Fruit fly (Drosophila melanogaster): ENCODE results near the gene DCTN6-p27.

Gene DCTN6-p27

dm6 chr2L:19138361-19139041 is 6.4 kb downstream of the DCTN6-p27 start:
- TF ChIP-seq CG17806 (tag; optimal IDR thresholded peaks at IDR 0.05) (peak; percentile 17), rn (GFP tag; IDR thresholded peaks at IDR 0.05) (no peak), CG10348 (GFP tag; IDR thresholded peaks at IDR 0.05) (no peak), CG34367 (tag; optimal IDR thresholded peaks at IDR 0.05) (no peak), EcR (GFP tag; optimal IDR thresholded peaks at IDR 0.05) (peak; percentile 94), Ets98B (GFP tag; IDR thresholded peaks at IDR 0.05) (no peak), CG15710 (tag; optimal IDR thresholded peaks at IDR 0.05) (peak; percentile 13), CG14655 (GFP tag; optimal IDR thresholded peaks at IDR 0.05) (no peak), fd96Ca (GFP tag; IDR thresholded peaks at IDR 0.05) (no peak), CG13204 (GFP tag; optimal IDR thresholded peaks at IDR 0.05) (peak; percentile 19), Snoo (tag; optimal IDR thresholded peaks at IDR 0.05) (no peak), CG32121 (GFP tag; IDR thresholded peaks at IDR 0.05) (no peak), CG8159 (tag; optimal IDR thresholded peaks at IDR 0.05) (no peak), CG12605 (GFP tag; IDR thresholded peaks at IDR 0.05) (no peak), gl (tag; optimal IDR thresholded peaks at IDR 0.05) (no peak), CG4496 (GFP tag; IDR thresholded peaks at IDR 0.05) (no peak), D1 (tag; optimal IDR thresholded peaks at IDR 0.05) (no peak), CG8301 (tag; optimal IDR thresholded peaks at IDR 0.05) (no peak), Pif1B (GFP tag; optimal IDR thresholded peaks at IDR 0.05) (no peak), CG9948 (tag; optimal IDR thresholded peaks at IDR 0.05) (peak; percentile 17), Pif1A (GFP tag; optimal IDR thresholded peaks at IDR 0.05) (no peak)

- TF ChIP-seq EcR (GFP tag; optimal IDR thresholded peaks at IDR 0.05): peak; percentile 23
- TF ChIP-seq CG4496 (GFP tag; IDR thresholded peaks at IDR 0.05): no peak
Observed at dm6 chr2L:19139751-19140150, 7.6 kb downstream of the DCTN6-p27 start.

DNA sequence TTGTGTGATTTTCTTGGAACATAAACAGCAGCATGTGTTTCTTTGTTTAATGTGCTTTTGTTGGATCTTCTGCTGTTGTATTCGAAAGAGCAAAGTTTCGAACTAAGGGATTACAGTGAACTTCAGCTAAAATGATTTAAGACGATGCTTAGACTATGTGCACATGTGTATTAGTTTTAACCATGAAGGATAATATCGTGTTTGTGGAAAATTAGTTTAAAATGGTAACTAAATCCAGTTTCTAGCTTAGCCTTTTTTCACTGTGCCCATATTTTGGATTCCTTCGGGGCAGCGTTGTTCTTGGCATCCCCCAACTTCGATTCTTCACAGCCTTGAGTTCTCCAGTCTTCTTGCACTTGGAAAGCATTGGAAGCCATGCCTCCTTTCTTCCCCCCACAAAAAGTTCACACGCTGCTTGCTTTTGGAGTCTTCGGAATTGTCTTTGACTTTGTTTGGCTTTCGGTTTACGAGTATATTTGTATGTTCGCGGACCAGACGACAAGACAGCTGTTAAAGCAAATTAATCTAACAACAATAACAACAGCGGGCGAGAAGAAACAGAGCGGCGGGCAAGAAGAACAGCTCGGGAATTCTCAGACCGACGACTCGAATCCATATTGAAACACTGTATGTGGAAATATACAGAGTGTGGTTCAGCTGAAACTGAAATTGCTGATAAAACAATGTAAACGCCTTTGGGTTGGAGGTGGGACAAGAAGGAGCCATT is 8.3 kb downstream of the DCTN6-p27 start:
- TF ChIP-seq CG9948 (tag; optimal IDR thresholded peaks at IDR 0.05) (peak; percentile 10), CG34367 (tag; optimal IDR thresholded peaks at IDR 0.05) (no peak), Pif1A (GFP tag; optimal IDR thresholded peaks at IDR 0.05) (peak; percentile 6), CG14655 (GFP tag; optimal IDR thresholded peaks at IDR 0.05) (peak; percentile 25), CG8301 (tag; optimal IDR thresholded peaks at IDR 0.05) (no peak), CG8159 (tag; optimal IDR thresholded peaks at IDR 0.05) (peak; percentile 57), CG13204 (GFP tag; optimal IDR thresholded peaks at IDR 0.05) (no peak), CG17806 (tag; optimal IDR thresholded peaks at IDR 0.05) (peak; percentile 49), gl (tag; optimal IDR thresholded peaks at IDR 0.05) (peak; percentile 16)

DNA sequence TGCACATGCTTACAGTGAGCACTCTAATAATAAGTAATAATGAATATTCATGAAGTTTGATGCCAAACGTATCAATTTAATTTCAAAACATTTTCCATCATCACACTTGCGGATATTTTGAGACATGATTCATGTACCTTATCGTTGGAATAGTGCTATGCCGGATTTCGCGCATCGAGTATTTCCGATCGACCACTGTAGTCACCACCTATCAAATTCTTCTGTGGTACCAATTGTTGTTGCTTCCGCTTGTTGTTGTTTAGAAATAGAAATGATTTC is 8.8 kb downstream of the DCTN6-p27 start:
- TF ChIP-seq Pif1B (GFP tag; optimal IDR thresholded peaks at IDR 0.05) (peak; percentile 17), CG34367 (tag; optimal IDR thresholded peaks at IDR 0.05) (peak; percentile 13), CG4496 (GFP tag; IDR thresholded peaks at IDR 0.05) (no peak; the same call in 2 of the 3 replicates), D1 (tag; optimal IDR thresholded peaks at IDR 0.05) (no peak), CG8301 (tag; optimal IDR thresholded peaks at IDR 0.05) (peak; percentile 61), CG8159 (tag; optimal IDR thresholded peaks at IDR 0.05) (peak; percentile 17), CG17806 (tag; optimal IDR thresholded peaks at IDR 0.05) (peak; percentile 25), Ets98B (GFP tag; IDR thresholded peaks at IDR 0.05) (no peak), fd96Ca (GFP tag; IDR thresholded peaks at IDR 0.05) (peak; percentile 72), CG15710 (tag; optimal IDR thresholded peaks at IDR 0.05) (peak; percentile 5), Pif1A (GFP tag; optimal IDR thresholded peaks at IDR 0.05) (peak; percentile 49), CG32121 (GFP tag; IDR thresholded peaks at IDR 0.05) (peak; percentile 29; the same call in 1 of the 2 replicates), CG14655 (GFP tag; optimal IDR thresholded peaks at IDR 0.05) (peak; percentile 48), gl (tag; optimal IDR thresholded peaks at IDR 0.05) (no peak)

- TF ChIP-seq CG10348 (GFP tag; IDR thresholded peaks at IDR 0.05) (no peak), Ets98B (GFP tag; IDR thresholded peaks at IDR 0.05) (no peak), D1 (tag; optimal IDR thresholded peaks at IDR 0.05) (peak; percentile 36), Pif1A (GFP tag; optimal IDR thresholded peaks at IDR 0.05) (peak; percentile 84), Snoo (tag; optimal IDR thresholded peaks at IDR 0.05) (peak; percentile 88), CG4496 (GFP tag; IDR thresholded peaks at IDR 0.05) (peak; percentile 85), Pif1B (GFP tag; optimal IDR thresholded peaks at IDR 0.05) (peak; percentile 75), CG9948 (tag; optimal IDR thresholded peaks at IDR 0.05) (peak; percentile 86), EcR (GFP tag; optimal IDR thresholded peaks at IDR 0.05) (no peak), rn (GFP tag; IDR thresholded peaks at IDR 0.05) (peak; percentile 56), fd96Ca (GFP tag; IDR thresholded peaks at IDR 0.05) (peak; percentile 70; the same call in 2 of the 3 replicates), CG32121 (GFP tag; IDR thresholded peaks at IDR 0.05) (peak; percentile 77), CG12605 (GFP tag; IDR thresholded peaks at IDR 0.05) (0 out of 2 replicates have a peak, but pooled peaks have one; percentile 17), CG14655 (GFP tag; optimal IDR thresholded peaks at IDR 0.05) (peak; percentile 97), gl (tag; optimal IDR thresholded peaks at IDR 0.05) (peak; percentile 28), CG8301 (tag; optimal IDR thresholded peaks at IDR 0.05) (peak; percentile 96), CG17806 (tag; optimal IDR thresholded peaks at IDR 0.05) (peak; percentile 81), CG34367 (tag; optimal IDR thresholded peaks at IDR 0.05) (peak; percentile 72), CG15710 (tag; optimal IDR thresholded peaks at IDR 0.05) (peak; percentile 56), CG8159 (tag; optimal IDR thresholded peaks at IDR 0.05) (peak; percentile 80), CG13204 (GFP tag; optimal IDR thresholded peaks at IDR 0.05) (no peak)
Observed at dm6 chr2L:19141435-19142126, 9.5 kb downstream of the DCTN6-p27 start.

Measured in whole organism, pupa.